Worm (Caenorhabditis elegans): ENCODE measurements around the gene mec-1.

- TF ChIP-seq unc-62 (GFP tag; optimal IDR thresholded peaks at IDR 0.05 in 1 of 2) (no peak), unc-62 (tag; optimal IDR thresholded peaks at IDR 0.05) (no peak), unc-130 (GFP tag; optimal IDR thresholded peaks at IDR 0.05) (no peak), lin-1 (GFP tag; IDR thresholded peaks at IDR 0.05) (no peak), rbr-2 (tag; optimal IDR thresholded peaks at IDR 0.05) (no peak), ZK546.5 (tag; optimal IDR thresholded peaks at IDR 0.05) (no peak), pqm-1 (tag; optimal IDR thresholded peaks at IDR 0.05) (no peak), zfp-2 (tag; optimal IDR thresholded peaks at IDR 0.05) (no peak), fkh-10 (GFP tag; optimal IDR thresholded peaks at IDR 0.05) (no peak), mdl-1 (tag; optimal IDR thresholded peaks at IDR 0.05) (no peak), F10B5.3 (tag; optimal IDR thresholded peaks at IDR 0.05) (no peak), lin-39 (tag; optimal IDR thresholded peaks at IDR 0.05) (no peak), nhr-28 (tag; optimal IDR thresholded peaks at IDR 0.05) (no peak)
Measured at ce11 chrV:6979019-6979418, 22.7 kb downstream of the mec-1 start, which contains the start of gene sre-12.

All from whole organism, L4 larva.